Fruit fly (Drosophila melanogaster) whole organism, wandering third instar larva: ENCODE data around the gene CG11263.

ENCODE experiments used
- Abd-B ChIP-seq: fragments of >200 bp; optimal IDR thresholded peaks from 2 replicates; lab custom pipeline; 2017; ENCODE audit warnings: missing biosample characterization, missing genetic modification characterization
- CG32264 ChIP-seq: fragments of 200-800 bp; sonication (Bioruptor generic); optimal IDR thresholded peaks from 2 replicates; lab custom pipeline; 2016; ENCODE audit warnings: missing biosample characterization, missing genetic modification characterization
- CG9705 ChIP-seq: fragments of 200-800 bp; sonication (Bioruptor generic); optimal IDR thresholded peaks from 2 replicates; lab custom pipeline; 2018; ENCODE audit warnings: missing biosample characterization, mild to moderate bottlenecking, missing genetic modification characterization
- CrebA ChIP-seq: fragments of 200-800 bp; sonication (Bioruptor generic); optimal IDR thresholded peaks from 2 replicates; lab custom pipeline; 2016; ENCODE audit warnings: missing biosample characterization, mild to moderate bottlenecking, missing genetic modification characterization, borderline replicate concordance
- Dfd ChIP-seq: fragments of >200 bp; optimal IDR thresholded peaks from 2 replicates; lab custom pipeline; 2017; ENCODE audit warnings: missing biosample characterization, missing genetic modification characterization
- Dif ChIP-seq: fragments of 200-275, 200-300 bp; sonication (Bioruptor generic); optimal IDR thresholded peaks from 2 replicates; lab custom pipeline; 2018; ENCODE audit warnings: missing biosample characterization, missing genetic modification characterization; ENCODE audit not compliant: partially characterized antibody
- GATAd ChIP-seq: sonication (Bioruptor generic); optimal IDR thresholded peaks from 2 replicates; lab custom pipeline; 2016; ENCODE audit warnings: missing biosample characterization, missing genetic modification characterization
- HLH106 ChIP-seq: fragments of 200-800 bp; optimal IDR thresholded peaks from 3 replicates; lab custom pipeline; 2019; ENCODE audit warnings: missing biosample characterization, mild to moderate bottlenecking, missing genetic modification characterization, moderate library complexity
- Hnf4 ChIP-seq: fragments of 200-800 bp; sonication (Bioruptor generic); optimal IDR thresholded peaks from 2 replicates; lab custom pipeline; 2016; ENCODE audit warnings: missing biosample characterization, mild to moderate bottlenecking, missing genetic modification characterization
- Hr78 ChIP-seq: fragments of >200 bp; optimal IDR thresholded peaks from 2 replicates; lab custom pipeline; 2017; ENCODE audit warnings: missing biosample characterization, missing genetic modification characterization
- Hr83 ChIP-seq: fragments of 200-300 bp; sonication (Bioruptor generic); optimal IDR thresholded peaks from 2 replicates; lab custom pipeline; 2016; ENCODE audit warnings: missing biosample characterization, mild to moderate bottlenecking, missing genetic modification characterization, moderate library complexity; ENCODE audit not compliant: poor library complexity, severe bottlenecking
- Jra ChIP-seq: sonication (Bioruptor generic); optimal IDR thresholded peaks from 2 replicates; lab custom pipeline; 2016; ENCODE audit warnings: missing biosample characterization, missing genetic modification characterization
- Mio ChIP-seq: sonication (Bioruptor generic); optimal IDR thresholded peaks from 2 replicates; lab custom pipeline; 2016; ENCODE audit warnings: missing biosample characterization, missing genetic modification characterization
- Myc ChIP-seq: fragments of >200 bp; optimal IDR thresholded peaks from 2 replicates; lab custom pipeline; 2017
- N ChIP-seq: fragments of >200 bp; optimal IDR thresholded peaks from 2 replicates; lab custom pipeline; 2018; ENCODE audit warnings: missing biosample characterization, missing external identifiers, missing genetic modification characterization
- OdsH ChIP-seq: fragments of 200-800 bp; sonication (Bioruptor generic); optimal IDR thresholded peaks from 2 replicates; lab custom pipeline; 2016; ENCODE audit warnings: missing biosample characterization, mild to moderate bottlenecking, missing genetic modification characterization
- Rel ChIP-seq, 2 experiments: fragments of 200-800 bp; sonication (Bioruptor generic) in 1 of 2; optimal IDR thresholded peaks; 2 replicates in 1 of 2; 3 replicates in 1 of 2; lab custom pipeline; 2016 to 2019; ENCODE audit warnings: mild to moderate bottlenecking in 2 of 2, missing biosample characterization in 2 of 2, missing genetic modification characterization in 2 of 2, moderate library complexity in 1 of 2
- Sp1 ChIP-seq: fragments of 200-800 bp; sonication (Bioruptor generic); optimal IDR thresholded peaks from 3 replicates; lab custom pipeline; 2019; ENCODE audit warnings: missing biosample characterization, mild to moderate bottlenecking, missing genetic modification characterization, moderate library complexity
- Vsx2 ChIP-seq: fragments of 200-300, 225-300 bp; sonication (Bioruptor generic); optimal IDR thresholded peaks from 2 replicates; lab custom pipeline; 2018; ENCODE audit warnings: missing biosample characterization, missing genetic modification characterization; ENCODE audit not compliant: partially characterized antibody
- br ChIP-seq: fragments of 200-800 bp; sonication (Bioruptor generic); optimal IDR thresholded peaks from 2 replicates; lab custom pipeline; 2016; ENCODE audit warnings: missing biosample characterization, missing genetic modification characterization
- brk ChIP-seq: fragments of 200-800 bp; sonication (Bioruptor generic); optimal IDR thresholded peaks from 2 replicates; lab custom pipeline; 2016; ENCODE audit warnings: missing biosample characterization, mild to moderate bottlenecking, missing genetic modification characterization
- dl ChIP-seq, 2 experiments: fragments of 175-275, 200-275 bp in 1 of 2; fragments of 200-275 bp in 1 of 2; sonication (Bioruptor generic); optimal IDR thresholded peaks; lab custom pipeline; 2018; ENCODE audit warnings: mild to moderate bottlenecking in 2 of 2, missing biosample characterization in 2 of 2, missing genetic modification characterization in 2 of 2, moderate library complexity in 2 of 2; ENCODE audit not compliant: partially characterized antibody in 2 of 2, insufficient read depth in 1 of 2
- dmrt93B ChIP-seq: fragments of 200-800 bp; sonication (Bioruptor generic); optimal IDR thresholded peaks from 2 replicates; lab custom pipeline; 2018; ENCODE audit warnings: missing biosample characterization, mild to moderate bottlenecking, missing genetic modification characterization
- dsf ChIP-seq: sonication (Bioruptor generic); optimal IDR thresholded peaks from 2 replicates; lab custom pipeline; 2016; ENCODE audit warnings: missing biosample characterization, missing genetic modification characterization, borderline replicate concordance
- ey ChIP-seq: fragments of 200-800 bp; sonication (Bioruptor generic); optimal IDR thresholded peaks from 2 replicates; lab custom pipeline; 2016; ENCODE audit warnings: missing biosample characterization, missing genetic modification characterization
- foxo ChIP-seq, 2 experiments: fragments of 200-800 bp; sonication (Bioruptor generic); optimal IDR thresholded peaks; 2 replicates in 1 of 2; 3 replicates in 1 of 2; lab custom pipeline; 2016 to 2017; ENCODE audit warnings: missing biosample characterization in 2 of 2, missing genetic modification characterization in 2 of 2
- fru ChIP-seq: fragments of 200-800 bp; sonication (Bioruptor generic); optimal IDR thresholded peaks from 3 replicates; lab custom pipeline; 2016; ENCODE audit warnings: missing biosample characterization, mild to moderate bottlenecking, missing genetic modification characterization
- h ChIP-seq: fragments of 200-800 bp; sonication (Bioruptor generic); optimal IDR thresholded peaks from 3 replicates; lab custom pipeline; 2016; ENCODE audit warnings: missing biosample characterization, mild to moderate bottlenecking, missing genetic modification characterization
- jim ChIP-seq: fragments of 175-275, 200-325 bp; sonication (Bioruptor generic); optimal IDR thresholded peaks from 2 replicates; lab custom pipeline; 2016; ENCODE audit warnings: missing biosample characterization, mild to moderate bottlenecking, missing genetic modification characterization
- lola ChIP-seq: fragments of >200 bp; optimal IDR thresholded peaks from 2 replicates; lab custom pipeline; 2017; ENCODE audit warnings: missing biosample characterization, missing genetic modification characterization
- pan ChIP-seq: fragments of >200 bp; optimal IDR thresholded peaks from 2 replicates; lab custom pipeline; 2017
- psq ChIP-seq: fragments of 200-800 bp; sonication (Bioruptor generic); optimal IDR thresholded peaks from 3 replicates; lab custom pipeline; 2017; ENCODE audit warnings: missing biosample characterization, mild to moderate bottlenecking, missing genetic modification characterization, moderate library complexity
- rgr ChIP-seq: fragments of 200-800 bp; sonication (Bioruptor generic); optimal IDR thresholded peaks from 3 replicates; lab custom pipeline; 2016; ENCODE audit warnings: missing biosample characterization, mild to moderate bottlenecking, missing genetic modification characterization
- sage ChIP-seq: fragments of 200-800 bp; sonication (Bioruptor generic); optimal IDR thresholded peaks from 2 replicates; lab custom pipeline; 2016; ENCODE audit warnings: missing biosample characterization, mild to moderate bottlenecking, missing genetic modification characterization
- sv ChIP-seq: fragments of 200-800 bp; sonication (Bioruptor generic); optimal IDR thresholded peaks from 3 replicates; lab custom pipeline; 2016; ENCODE audit warnings: missing biosample characterization, missing genetic modification characterization
- tai ChIP-seq: sonication (Bioruptor generic); optimal IDR thresholded peaks from 2 replicates; lab custom pipeline; 2016; ENCODE audit warnings: missing biosample characterization, missing genetic modification characterization
- usp ChIP-seq: fragments of >200 bp; optimal IDR thresholded peaks from 2 replicates; lab custom pipeline; 2017; ENCODE audit warnings: missing biosample characterization, missing genetic modification characterization
- woc ChIP-seq: sonication (Bioruptor generic); optimal IDR thresholded peaks from 2 replicates; lab custom pipeline; 2016; ENCODE audit warnings: missing biosample characterization, mild to moderate bottlenecking, missing genetic modification characterization

Gene CG11263

DNA sequence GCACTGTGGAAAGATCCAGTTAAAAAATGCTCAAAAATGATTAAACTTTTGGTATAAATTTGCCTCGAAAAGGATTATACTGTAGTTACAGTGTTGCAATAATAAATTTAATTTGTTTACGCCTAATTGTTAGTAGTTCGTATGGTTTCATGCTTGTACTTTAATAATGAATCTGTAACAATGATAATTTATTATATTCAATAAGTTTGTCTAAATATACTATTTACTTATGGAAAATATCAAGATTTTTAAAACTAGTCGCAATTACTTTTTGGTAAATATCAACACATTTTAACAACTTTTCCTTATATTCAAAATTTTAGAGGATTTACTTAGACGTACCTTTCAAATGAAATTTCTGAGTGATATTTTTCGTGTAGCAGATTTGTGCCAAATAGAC lies 11.8 kb upstream of the CG11263 start, which contains the start of gene CG11262:
TSS of gene CG11262 (plus strand) at position 301 of the 400 bp plus-strand sequence.
- TF ChIP-seq brk (no peak), sv (GFP tag; lab: Kevin White, UChicago) (no peak), OdsH (GFP tag; lab: Kevin White, UChicago) (no peak)

DNA sequence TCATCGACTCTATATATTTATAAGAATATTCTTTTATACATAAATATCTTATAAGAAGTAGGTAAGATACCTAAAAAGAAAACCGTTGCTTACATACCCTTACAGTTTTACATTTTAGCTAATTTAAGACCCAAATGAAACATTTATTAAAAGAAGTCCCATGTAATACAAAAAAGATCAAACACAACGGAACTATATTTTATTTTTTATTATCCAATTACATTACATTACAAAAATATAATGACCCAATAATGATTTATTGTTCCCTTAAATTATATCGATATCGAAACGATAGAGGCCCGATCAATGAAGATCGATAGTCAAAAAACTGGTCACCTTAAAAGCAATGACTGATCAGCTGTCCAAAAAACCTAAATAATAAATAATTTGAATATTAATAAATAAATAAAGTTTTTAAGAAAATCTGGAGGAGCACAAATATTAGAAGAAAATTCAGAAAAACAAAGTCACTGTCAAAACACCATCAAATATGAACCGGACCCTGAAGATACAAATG lies 1.4 kb downstream of the CG11263 start:
- TF ChIP-seq OdsH (GFP tag; lab: Kevin White, UChicago) (no peak), Jra (GFP tag; lab: Kevin White, UChicago) (no peak), Vsx2 (GFP tag; lab: Kevin White, UChicago) (no peak), sage (GFP tag; lab: Kevin White, UChicago) (no peak), h (no peak), rgr (GFP tag; lab: Kevin White, UChicago) (no peak), Rel (GFP tag; optimal IDR thresholded peaks at IDR 0.05; lab: Kevin White, UChicago) (no peak), Rel (tag; optimal IDR thresholded peaks at IDR 0.05; lab: Kevin White, UChicago) (no peak), Dfd (GFP tag; lab: Kevin White, UChicago) (no peak), foxo (GFP tag; optimal IDR thresholded peaks at IDR 0.05; lab: Kevin White, UChicago) (no peak), sv (GFP tag; lab: Kevin White, UChicago) (no peak), Hr83 (GFP tag; lab: Kevin White, UChicago) (no peak), tai (GFP tag; lab: Kevin White, UChicago) (no peak), dsf (GFP tag; lab: Kevin White, UChicago) (no peak)

DNA sequence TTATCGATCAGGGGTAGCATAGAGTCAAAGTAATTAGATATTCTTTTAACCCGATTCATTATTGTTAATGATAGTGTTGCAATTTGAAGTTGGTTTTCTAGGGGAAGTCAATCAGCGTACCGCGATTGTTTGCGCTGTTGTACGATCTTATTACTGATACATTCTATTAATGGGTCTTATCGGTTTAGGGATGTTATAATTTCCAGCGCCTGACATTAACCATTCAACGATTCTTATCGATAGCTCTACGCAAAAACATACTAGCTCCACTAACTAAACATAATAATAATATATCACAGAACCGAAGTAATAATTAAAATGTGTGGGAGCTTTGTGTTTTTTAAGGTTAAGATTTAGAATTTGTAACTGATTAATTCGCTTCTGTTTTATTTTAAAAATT lies 4.9 kb downstream of the CG11263 start, which contains the start of gene Cul6:
TSS of gene Cul6 (minus strand) at position 175 of the 400 bp plus-strand sequence.
- TF ChIP-seq h (no peak), Dif (GFP tag; lab: Kevin White, UChicago) (no peak), fru (GFP tag; lab: Kevin White, UChicago) (peak; percentile 5), Rel (GFP tag; optimal IDR thresholded peaks at IDR 0.05; lab: Kevin White, UChicago) (no peak), Rel (tag; optimal IDR thresholded peaks at IDR 0.05; lab: Kevin White, UChicago) (peak; percentile 87), GATAd (GFP tag; lab: Kevin White, UChicago) (no peak), Hr78 (GFP tag; lab: Kevin White, UChicago) (no peak), usp (GFP tag; lab: Kevin White, UChicago) (no peak), HLH106 (tag; lab: Kevin White, UChicago) (no peak), Dfd (GFP tag; lab: Kevin White, UChicago) (no peak), psq (GFP tag; lab: Kevin White, UChicago) (no peak), N (GFP tag; lab: Kevin White, UChicago) (no peak), dsf (GFP tag; lab: Kevin White, UChicago) (no peak), tai (GFP tag; lab: Kevin White, UChicago) (peak; percentile 53), CG9705 (GFP tag; lab: Kevin White, UChicago) (no peak), ey (no peak), Myc (no peak), dmrt93B (no peak), Sp1 (GFP tag; lab: Kevin White, UChicago) (no peak), br (GFP tag; lab: Kevin White, UChicago) (no peak), Hr83 (GFP tag; lab: Kevin White, UChicago) (no peak), Vsx2 (GFP tag; lab: Kevin White, UChicago) (no peak), dl (GFP tag; optimal IDR thresholded peaks at IDR 0.05; lab: Kevin White, UChicago; ENCODE audit: insufficient read depth in 1 of 2, partially characterized antibody in 2 of 2) (no peak), CrebA (no peak), Abd-B (no peak), foxo (GFP tag; optimal IDR thresholded peaks at IDR 0.05; lab: Kevin White, UChicago) (peak in 1 of 2 experiments; percentile 26), Mio (GFP tag; lab: Kevin White, UChicago) (no peak), jim (no peak), lola (GFP tag; lab: Kevin White, UChicago) (no peak), Hnf4 (GFP tag; lab: Kevin White, UChicago) (peak; percentile 18), brk (peak; percentile 6), Jra (GFP tag; lab: Kevin White, UChicago) (no peak), CG32264 (GFP tag; lab: Kevin White, UChicago) (no peak), sage (GFP tag; lab: Kevin White, UChicago) (no peak), OdsH (GFP tag; lab: Kevin White, UChicago) (no peak), rgr (GFP tag; lab: Kevin White, UChicago) (peak; percentile 1), sv (GFP tag; lab: Kevin White, UChicago) (no peak), woc (GFP tag; lab: Kevin White, UChicago) (no peak), pan (no peak)
